Worm (Caenorhabditis elegans): ENCODE measurements around the gene oac-52.

DNA sequence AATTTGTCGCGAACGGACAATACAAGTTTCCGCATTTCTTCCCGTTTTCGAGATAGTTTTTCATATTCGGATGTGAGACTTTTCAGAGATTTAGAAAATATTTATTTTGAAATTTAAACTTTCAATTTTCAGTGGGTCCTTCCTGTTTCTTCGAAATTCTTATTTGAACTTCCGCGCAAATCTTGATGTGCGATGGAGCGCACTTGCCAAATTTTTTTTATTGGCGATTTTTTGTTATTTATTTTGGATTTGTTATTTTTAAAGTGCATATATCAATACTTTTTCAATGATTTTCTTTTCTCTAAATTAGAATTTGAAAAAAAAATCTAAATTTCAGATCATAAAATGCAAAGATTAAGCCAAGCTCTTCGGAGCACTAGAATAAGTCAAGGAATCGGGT, 10.9 kb upstream of the oac-52 start, which contains the start of gene sars-2:
- TF ChIP-seq unc-62 (GFP tag; optimal IDR thresholded peaks at IDR 0.05) = no peak
- no peak for TF ChIP-seq ceh-8 (GFP tag; optimal IDR thresholded peaks at IDR 0.05)
- no peak for TF ChIP-seq snpc-4 (tag; optimal IDR thresholded peaks at IDR 0.05)
- peak; percentile 33 for TF ChIP-seq C16A3.4 (tag; optimal IDR thresholded peaks at IDR 0.05)

Measured in whole organism, L1 larva.